Worm (Caenorhabditis elegans) whole organism, early embryonic: Measurements from ENCODE around the gene sdz-1.

Source experiments
- B0310.2 ChIP-seq: sonication (generic microtip); optimal IDR thresholded peaks from 2 replicates; lab custom pipeline; 2016; ENCODE audit warnings: mild to moderate bottlenecking, missing genetic modification characterization, missing compliant biosample characterization
- F13C5.2 ChIP-seq: sonication (generic microtip); optimal IDR thresholded peaks from 2 replicates; lab custom pipeline; 2017; ENCODE audit warnings: mild to moderate bottlenecking, missing genetic modification characterization, inconsistent platforms, missing compliant biosample characterization
- ama-1 ChIP-seq: fragments of 150-350 bp; optimal IDR thresholded peaks from 2 replicates; lab custom pipeline; 2014
- hmg-4 ChIP-seq: fragments of 200-800 bp; sonication (Bioruptor generic); optimal IDR thresholded peaks from 2 replicates; lab custom pipeline; 2018; ENCODE audit warnings: mild to moderate bottlenecking, missing genetic modification characterization, missing compliant biosample characterization
- scrt-1 ChIP-seq: fragments of 200-800 bp; sonication (Bioruptor generic); IDR thresholded peaks from 2 replicates; pipeline ENCODE4 v1.3.6; 2022; ENCODE audit warnings: missing genetic modification characterization, missing compliant biosample characterization
- sea-1 ChIP-seq: fragments of 200-800 bp; sonication (Bioruptor generic); conservative IDR thresholded peaks from 2 replicates; pipeline ENCODE4 v1.3.6; 2022; ENCODE audit warnings: missing genetic modification characterization, missing compliant biosample characterization

- TF ChIP-seq B0310.2 (tag; lab: Kevin White, UChicago), result no peak
- TF ChIP-seq scrt-1, result no peak
- no peak for TF ChIP-seq hmg-4
- TF ChIP-seq ama-1 (lab: Kevin White, UChicago), result no peak
- no peak for TF ChIP-seq F13C5.2 (tag; lab: Kevin White, UChicago)
- TF ChIP-seq sea-1 (GFP tag; lab: Robert Waterston, UW), result no peak
Observed at ce11 chrIII:8657676-8658366, 42.3 kb downstream of the sdz-1 start.
